Fruit fly (Drosophila melanogaster) whole organism, embryonic: ENCODE measurements around the gene cac.

Experiments
- Ada2b ChIP-seq: fragments of 200-800 bp; sonication (Bioruptor generic); IDR thresholded peaks from 2 replicates; pipeline ENCODE4 v1.3.6; 2022; ENCODE audit warnings: missing biosample characterization, missing genetic modification characterization
- Atf3 ChIP-seq: fragments of 200-800 bp; sonication (Bioruptor generic); optimal IDR thresholded peaks from 3 replicates; lab custom pipeline; 2016; ENCODE audit warnings: missing biosample characterization, missing genetic modification characterization
- CG10267 ChIP-seq: fragments of 200-800 bp; sonication (Bioruptor generic); optimal IDR thresholded peaks from 2 replicates; lab custom pipeline; 2018; ENCODE audit warnings: missing biosample characterization, mild to moderate bottlenecking, missing genetic modification characterization, moderate library complexity
- CG10462 ChIP-seq: fragments of 200-800 bp; sonication (Bioruptor generic); optimal IDR thresholded peaks from 2 replicates; lab custom pipeline; 2016; ENCODE audit warnings: missing biosample characterization, missing genetic modification characterization
- CG11398 ChIP-seq: fragments of 200-800 bp; sonication (Bioruptor generic); optimal IDR thresholded peaks from 2 replicates; lab custom pipeline; 2016; ENCODE audit warnings: missing biosample characterization, missing genetic modification characterization
- CG11456 ChIP-seq: fragments of 200-800 bp; sonication (Bioruptor generic); IDR thresholded peaks from 3 replicates; pipeline ENCODE4 v1.3.6; 2022; ENCODE audit warnings: missing biosample characterization, missing genetic modification characterization
- CG11504 ChIP-seq: fragments of 200-800 bp; sonication (Bioruptor generic); optimal IDR thresholded peaks from 3 replicates; lab custom pipeline; 2019; ENCODE audit warnings: missing biosample characterization, mild to moderate bottlenecking, missing genetic modification characterization, moderate library complexity
- CG14050 ChIP-seq: fragments of 200-800 bp; sonication (Bioruptor generic); IDR thresholded peaks from 3 replicates; pipeline ENCODE4 v1.3.6; 2022; ENCODE audit warnings: missing biosample characterization, missing genetic modification characterization
- CG14667 ChIP-seq: fragments of 200-800 bp; sonication (Bioruptor generic); IDR thresholded peaks from 2 replicates; pipeline ENCODE4 v1.3.6; 2022; ENCODE audit warnings: missing biosample characterization, missing genetic modification characterization
- CG15269 ChIP-seq: fragments of 200-800 bp; sonication (Bioruptor generic); optimal IDR thresholded peaks from 2 replicates; lab custom pipeline; 2018; ENCODE audit warnings: missing biosample characterization, mild to moderate bottlenecking, missing genetic modification characterization, moderate library complexity
- CG17186 ChIP-seq: fragments of 200-800 bp; sonication (Bioruptor generic); optimal IDR thresholded peaks from 3 replicates; lab custom pipeline; 2017; ENCODE audit warnings: missing biosample characterization, missing genetic modification reagents, missing genetic modification characterization
- CG2116 ChIP-seq: fragments of 200-800 bp; sonication (Bioruptor generic); optimal IDR thresholded peaks from 3 replicates; lab custom pipeline; 2018; ENCODE audit warnings: missing biosample characterization, mild to moderate bottlenecking, missing genetic modification characterization
- CG32767 ChIP-seq: fragments of 200-800 bp; sonication (Bioruptor generic); IDR thresholded peaks from 2 replicates; pipeline ENCODE4 v1.3.6; 2022; ENCODE audit warnings: missing biosample characterization, missing genetic modification characterization
- CG3407 ChIP-seq: fragments of 200-800 bp; sonication (Bioruptor generic); optimal IDR thresholded peaks from 2 replicates; lab custom pipeline; 2018; ENCODE audit warnings: missing biosample characterization, mild to moderate bottlenecking, missing genetic modification characterization
- CG7839 ChIP-seq: fragments of 200-800 bp; sonication (Bioruptor generic); optimal IDR thresholded peaks from 3 replicates; lab custom pipeline; 2018; ENCODE audit warnings: missing biosample characterization, mild to moderate bottlenecking, missing genetic modification characterization, moderate library complexity
- E2f1 ChIP-seq: fragments of 200-800 bp; sonication (Bioruptor generic); IDR thresholded peaks from 2 replicates; pipeline ENCODE4 v1.3.6; 2022; ENCODE audit warnings: missing biosample characterization, missing genetic modification characterization
- E2f2 ChIP-seq: fragments of 200-800 bp; sonication (Bioruptor generic); IDR thresholded peaks from 2 replicates; pipeline ENCODE4 v1.3.6; 2022; ENCODE audit warnings: missing biosample characterization, missing genetic modification characterization
- Gug ChIP-seq: fragments of 200-800 bp; sonication (Bioruptor generic); IDR thresholded peaks from 4 replicates; pipeline ENCODE4 v1.3.6; 2022; ENCODE audit warnings: missing biosample characterization, missing genetic modification characterization
- H15 ChIP-seq: fragments of 200-800 bp; sonication (Bioruptor generic); IDR thresholded peaks from 3 replicates; pipeline ENCODE4 v1.3.6; 2022; ENCODE audit warnings: missing biosample characterization, missing genetic modification characterization
- HLH54F ChIP-seq: fragments of 200-800 bp; sonication (Bioruptor generic); optimal IDR thresholded peaks from 3 replicates; lab custom pipeline; 2016; ENCODE audit warnings: missing biosample characterization, missing genetic modification characterization
- Hr3 ChIP-seq: fragments of 200-800 bp; sonication (Bioruptor generic); optimal IDR thresholded peaks from 3 replicates; lab custom pipeline; 2016; ENCODE audit warnings: missing biosample characterization, missing genetic modification characterization
- Hr78 ChIP-seq, 2 experiments: fragments of 200-800 bp in 1 of 2; fragments of >200 bp in 1 of 2; sonication (Bioruptor generic) in 1 of 2; optimal IDR thresholded peaks; 2 replicates each; lab custom pipeline; 2017 to 2019; ENCODE audit warnings: missing biosample characterization in 2 of 2, missing genetic modification characterization in 2 of 2, mild to moderate bottlenecking in 1 of 2, moderate library complexity in 1 of 2
- Mad ChIP-seq: fragments of 200-800 bp; sonication (Bioruptor generic); optimal IDR thresholded peaks from 2 replicates; lab custom pipeline; 2016; ENCODE audit warnings: missing biosample characterization, missing genetic modification characterization
- Med ChIP-seq: fragments of 200-800 bp; sonication (Bioruptor generic); peaks from one replicate; lab custom pipeline; 2016; ENCODE audit warnings: missing biosample characterization, missing genetic modification characterization, mild to moderate bottlenecking, inconsistent platforms, moderate library complexity
- NC2β ChIP-seq: fragments of 200-800 bp; sonication (Bioruptor generic); optimal IDR thresholded peaks from 2 replicates; lab custom pipeline; 2016; ENCODE audit warnings: missing biosample characterization, missing genetic modification characterization
- NfI ChIP-seq: fragments of 200-800 bp; sonication (Bioruptor generic); optimal IDR thresholded peaks from 3 replicates; lab custom pipeline; 2018; ENCODE audit warnings: missing biosample characterization, mild to moderate bottlenecking, missing genetic modification characterization, moderate library complexity
- Oli ChIP-seq: fragments of 200-800 bp; sonication (Bioruptor generic); optimal IDR thresholded peaks from 2 replicates; lab custom pipeline; 2018; ENCODE audit warnings: missing biosample characterization, mild to moderate bottlenecking, missing genetic modification characterization, moderate library complexity
- Optix ChIP-seq: fragments of 200-800 bp; sonication (Bioruptor generic); IDR thresholded peaks from 3 replicates; pipeline ENCODE4 v1.3.6; 2022; ENCODE audit warnings: missing biosample characterization, missing genetic modification characterization
- Pdp1 ChIP-seq, 2 experiments: fragments of 200-800 bp; sonication (Bioruptor generic); optimal IDR thresholded peaks; 3 replicates each; lab custom pipeline; 2016; ENCODE audit warnings: missing biosample characterization in 2 of 2, missing genetic modification characterization in 2 of 2, mild to moderate bottlenecking in 1 of 2, moderate library complexity in 1 of 2
- ab ChIP-seq: fragments of 200-800 bp; sonication (Bioruptor generic); optimal IDR thresholded peaks from 2 replicates; lab custom pipeline; 2016; ENCODE audit warnings: missing biosample characterization, missing genetic modification characterization
- ara ChIP-seq: fragments of 200-800 bp; sonication (Bioruptor generic); IDR thresholded peaks from 2 replicates; pipeline ENCODE4 v1.3.6; 2022; ENCODE audit warnings: missing biosample characterization, missing genetic modification characterization
- bcd ChIP-seq: fragments of 200-800 bp; sonication (Bioruptor generic); optimal IDR thresholded peaks from 2 replicates; lab custom pipeline; 2017; ENCODE audit warnings: missing biosample characterization, mild to moderate bottlenecking, missing genetic modification characterization
- bsh ChIP-seq, 2 experiments: fragments of 200-800 bp; sonication (Bioruptor generic); optimal IDR thresholded peaks; 2 replicates each; lab custom pipeline; 2017 to 2018; ENCODE audit warnings: mild to moderate bottlenecking in 2 of 2, missing biosample characterization in 2 of 2, missing genetic modification characterization in 2 of 2, moderate library complexity in 1 of 2
- cg ChIP-seq: fragments of 200-800 bp; sonication (Bioruptor generic); optimal IDR thresholded peaks from 3 replicates; lab custom pipeline; 2019; ENCODE audit warnings: missing biosample characterization, mild to moderate bottlenecking, missing genetic modification characterization, moderate library complexity
- crc ChIP-seq: fragments of 200-800 bp; sonication (Bioruptor generic); optimal IDR thresholded peaks from 2 replicates; lab custom pipeline; 2016; ENCODE audit warnings: missing biosample characterization, missing genetic modification characterization
- crol ChIP-seq: fragments of 200-800 bp; sonication (Bioruptor generic); IDR thresholded peaks from 2 replicates; pipeline ENCODE4 v1.3.6; 2022; ENCODE audit warnings: missing biosample characterization, missing genetic modification characterization
- eve ChIP-seq, 2 experiments: fragments of >200 bp; optimal IDR thresholded peaks; 2 replicates each; lab custom pipeline; 2017; ENCODE audit warnings: missing biosample characterization in 2 of 2, missing genetic modification characterization in 2 of 2
- fd64A ChIP-seq: fragments of 200-800 bp; sonication (Bioruptor generic); optimal IDR thresholded peaks from 3 replicates; lab custom pipeline; 2018; ENCODE audit warnings: missing biosample characterization, mild to moderate bottlenecking, missing genetic modification characterization
- fu2 ChIP-seq: fragments of 200-800 bp; sonication (Bioruptor generic); optimal IDR thresholded peaks from 2 replicates; lab custom pipeline; 2016; ENCODE audit warnings: missing biosample characterization, missing genetic modification characterization
- grau ChIP-seq: fragments of 200-800 bp; optimal IDR thresholded peaks from 3 replicates; lab custom pipeline; 2019; ENCODE audit warnings: missing biosample characterization, mild to moderate bottlenecking, missing genetic modification characterization, moderate library complexity
- hkb ChIP-seq, 2 experiments: fragments of 200-800 bp in 1 of 2; fragments of >200 bp in 1 of 2; sonication (Bioruptor generic) in 1 of 2; IDR thresholded peaks in 1 of 2; optimal IDR thresholded peaks in 1 of 2; 2 replicates each; pipeline versions ENCODE4 v1.3.6 to Lab custom; 2017 to 2022; ENCODE audit warnings: missing biosample characterization in 1 of 2, missing genetic modification characterization in 1 of 2
- insv ChIP-seq, 2 experiments: fragments of 200-800 bp; sonication (Bioruptor generic); optimal IDR thresholded peaks; 3 replicates each; lab custom pipeline; 2016 to 2018; ENCODE audit warnings: missing biosample characterization in 2 of 2, missing genetic modification characterization in 2 of 2
- lilli ChIP-seq: fragments of 200-800 bp; sonication (Bioruptor generic); optimal IDR thresholded peaks from 3 replicates; lab custom pipeline; 2016; ENCODE audit warnings: missing biosample characterization, missing genetic modification characterization
- pan ChIP-seq, 4 experiments: fragments of >200 bp in 3 of 4; fragments of 200-800 bp in 1 of 4; sonication (Bioruptor generic) in 1 of 4; optimal IDR thresholded peaks in 3 of 4; IDR thresholded peaks in 1 of 4; 2 replicates each; pipeline versions ENCODE4 v1.3.6 to Lab custom; 2017 to 2022; ENCODE audit warnings: missing biosample characterization in 2 of 4, missing genetic modification characterization in 2 of 4, mixed read lengths in 1 of 4
- pho ChIP-seq: fragments of 200-800 bp; sonication (Bioruptor generic); optimal IDR thresholded peaks from 2 replicates; lab custom pipeline; 2016; ENCODE audit warnings: missing biosample characterization, missing genetic modification characterization
- pita ChIP-seq: fragments of 200-800 bp; sonication (Bioruptor generic); optimal IDR thresholded peaks from 2 replicates; lab custom pipeline; 2017; ENCODE audit warnings: missing biosample characterization, mild to moderate bottlenecking, missing genetic modification characterization
- tin ChIP-seq: fragments of 200-800 bp; sonication (Bioruptor generic); optimal IDR thresholded peaks from 3 replicates; lab custom pipeline; 2016; ENCODE audit warnings: missing biosample characterization, missing genetic modification characterization
- vfl ChIP-seq: fragments of 200-800 bp; sonication (Bioruptor generic); optimal IDR thresholded peaks from 2 replicates; lab custom pipeline; 2016; ENCODE audit warnings: missing biosample characterization, missing genetic modification characterization

The cac gene

DNA sequence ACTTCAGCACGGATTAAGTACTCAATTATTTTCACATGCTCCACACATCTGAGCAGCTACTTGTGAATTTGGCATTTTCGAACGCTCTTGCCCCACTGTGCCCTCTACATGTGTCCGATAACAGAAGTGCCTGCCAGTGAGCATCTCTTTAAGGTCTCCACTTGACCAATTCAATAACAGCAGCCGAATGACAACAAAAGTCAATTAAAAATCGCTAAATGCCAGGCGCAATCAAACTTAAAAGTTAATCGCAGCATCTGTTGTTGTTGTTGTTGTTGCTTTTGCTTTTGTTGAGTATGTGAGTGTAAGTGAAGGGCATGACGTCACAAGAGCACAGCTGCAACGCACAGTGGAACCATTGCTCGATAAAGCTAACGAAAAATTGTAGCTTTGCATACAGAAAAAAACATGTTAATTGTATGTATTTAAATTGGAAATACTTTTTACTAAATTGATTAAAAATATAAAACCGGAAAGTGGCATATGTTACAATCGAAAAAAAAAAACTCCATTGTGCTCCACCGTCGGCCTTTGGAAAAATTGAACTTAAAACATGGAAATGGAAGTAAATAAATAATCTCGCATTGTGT lies 30.0 kb upstream of the cac start (continued):
- TF ChIP-seq Hr78 (GFP tag; optimal IDR thresholded peaks at IDR 0.05; lab: Kevin White, UChicago) (no peak), CG7839 (tag; lab: Kevin White, UChicago) (peak; percentile 44), E2f2 (GFP tag; lab: Robert Waterston, UW) (peak; percentile 34; the same call in 1 of the 2 replicates), bsh (GFP tag; optimal IDR thresholded peaks at IDR 0.05; lab: Kevin White, UChicago) (peak in 1 of 2 experiments; percentile 39), pita (no peak), CG11504 (tag; lab: Kevin White, UChicago) (no peak), Oli (tag; lab: Kevin White, UChicago) (peak; percentile 17), pan (optimal IDR thresholded peaks at IDR 0.05; lab: Kevin White, UChicago) (no peak), pan (GFP tag; optimal IDR thresholded peaks at IDR 0.05 in 1 of 2, IDR thresholded peaks at IDR 0.05 in 1 of 2) (peak in 1 of 2 experiments; percentile 68), CG10267 (tag; lab: Kevin White, UChicago) (peak; percentile 9), bcd (GFP tag; lab: Kevin White, UChicago) (peak; percentile 21), pho (GFP tag; lab: Kevin White, UChicago) (no peak), lilli (peak; percentile 26), NC2β (GFP tag; lab: Kevin White, UChicago) (no peak), CG15269 (peak; percentile 37), crc (GFP tag; lab: Kevin White, UChicago) (peak; percentile 23), H15 (GFP tag; lab: Robert Waterston, UW) (0 out of 3 replicates have a peak, but pooled peaks have one; percentile 7), E2f1 (GFP tag; lab: Robert Waterston, UW) (peak; percentile 26; the same call in 1 of the 2 replicates), Ada2b (peak; percentile 65), cg (GFP tag; lab: Kevin White, UChicago) (peak; percentile 42), CG3407 (no peak), CG17186 (GFP tag; lab: Kevin White, UChicago) (no peak), CG10462 (GFP tag; lab: Kevin White, UChicago) (no peak), CG14050 (GFP tag; lab: Robert Waterston, UW) (0 out of 3 replicates have a peak, but pooled peaks have one; percentile 9), NfI (GFP tag; lab: Kevin White, UChicago) (no peak), CG32767 (GFP tag; lab: Robert Waterston, UW) (no peak), Mad (GFP tag; lab: Kevin White, UChicago) (peak; percentile 14), Med (GFP tag; lab: Kevin White, UChicago) (peak; percentile 82), fu2 (GFP tag; lab: Kevin White, UChicago) (no peak), crol (GFP tag; lab: Robert Waterston, UW) (no peak), Pdp1 (GFP tag; optimal IDR thresholded peaks at IDR 0.05; lab: Kevin White, UChicago) (peak in 1 of 2 experiments; percentile 27), CG11456 (GFP tag; lab: Robert Waterston, UW) (0 out of 3 replicates have a peak, but pooled peaks have one; percentile 8), eve (GFP tag; optimal IDR thresholded peaks at IDR 0.05; lab: Kevin White, UChicago) (no peak), fd64A (no peak), CG11398 (GFP tag; lab: Kevin White, UChicago) (no peak), Atf3 (GFP tag; lab: Kevin White, UChicago) (no peak), CG2116 (GFP tag; lab: Kevin White, UChicago) (no peak), insv (GFP tag; optimal IDR thresholded peaks at IDR 0.05; lab: Kevin White, UChicago) (no peak), CG14667 (GFP tag; lab: Robert Waterston, UW) (peak; percentile 37; the same call in 1 of the 2 replicates), ab (GFP tag; lab: Kevin White, UChicago) (no peak), ara (GFP tag; lab: Robert Waterston, UW) (peak; percentile 20; the same call in 1 of the 2 replicates), tin (peak; percentile 28), hkb (optimal IDR thresholded peaks at IDR 0.05; lab: Kevin White, UChicago) (no peak), hkb (GFP tag; IDR thresholded peaks at IDR 0.05; lab: Robert Waterston, UW) (0 out of 2 replicates have a peak, but pooled peaks have one; percentile 39), HLH54F (GFP tag; lab: Kevin White, UChicago) (peak; percentile 18), Optix (GFP tag; lab: Robert Waterston, UW) (0 out of 3 replicates have a peak, but pooled peaks have one; percentile 9), Hr3 (GFP tag; lab: Kevin White, UChicago) (peak; percentile 8), Gug (peak; percentile 27; the same call in 2 of the 4 replicates), grau (tag; lab: Kevin White, UChicago) (peak; percentile 38), vfl (GFP tag; lab: Kevin White, UChicago) (no peak)
